Worm (Caenorhabditis elegans): ENCODE data around the gene bus-2.

The bus-2 gene

ce11 chrIV:1708426-1708826 lies 8.7 kb downstream of the bus-2 start:
- TF ChIP-seq Y53F4B.3 (GFP tag; IDR thresholded peaks at IDR 0.05): no peak
- TF ChIP-seq rpc-1 (optimal IDR thresholded peaks at IDR 0.05): no peak
- TF ChIP-seq rpc-1 (tag; optimal IDR thresholded peaks at IDR 0.05): no peak
- no peak for TF ChIP-seq ceh-58 (GFP tag; IDR thresholded peaks at IDR 0.05)
- TF ChIP-seq sdz-38 (tag; optimal IDR thresholded peaks at IDR 0.05): no peak
- TF ChIP-seq rcor-1 (GFP tag; IDR thresholded peaks at IDR 0.05): no peak; the same call in 1 of the 2 replicates
- peak; percentile 51; the same call in 1 of the 2 replicates for TF ChIP-seq attf-6 (GFP tag; IDR thresholded peaks at IDR 0.05)
- no peak for TF ChIP-seq nhr-90 (tag; optimal IDR thresholded peaks at IDR 0.05)
- TF ChIP-seq C06A6.2 (GFP tag; conservative IDR thresholded peaks at IDR 0.05): no peak
- TF ChIP-seq F10E7.11 (tag; optimal IDR thresholded peaks at IDR 0.05): peak; percentile 15
- TF ChIP-seq F52B5.7 (tag; optimal IDR thresholded peaks at IDR 0.05): peak; percentile 52
- no peak for TF ChIP-seq F22D6.2 (tag; optimal IDR thresholded peaks at IDR 0.05)
- TF ChIP-seq aptf-3 (GFP tag; IDR thresholded peaks at IDR 0.05): 0 out of 2 replicates have a peak, but pooled peaks have one; percentile 16
- TF ChIP-seq lag-1 (GFP tag; IDR thresholded peaks at IDR 0.05): 0 out of 2 replicates have a peak, but pooled peaks have one; percentile 39
- TF ChIP-seq tbp1 (GFP tag; optimal IDR thresholded peaks at IDR 0.05): peak; percentile 50
- TF ChIP-seq unc-130 (GFP tag; optimal IDR thresholded peaks at IDR 0.05): peak; percentile 20
- no peak for TF ChIP-seq B0261.1 (tag; optimal IDR thresholded peaks at IDR 0.05)
- no peak for TF ChIP-seq lsy-27 (tag; optimal IDR thresholded peaks at IDR 0.05; ENCODE audit: borderline replicate concordance, insufficient read depth)
- TF ChIP-seq ccch-3 (GFP tag; optimal IDR thresholded peaks at IDR 0.05): no peak
- TF ChIP-seq Y95B8A.8 (GFP tag; IDR thresholded peaks at IDR 0.05): peak; percentile 61; the same call in 1 of the 2 replicates
- TF ChIP-seq cebp-2 (GFP tag; IDR thresholded peaks at IDR 0.05): no peak
- TF ChIP-seq F49E8.2 (tag; optimal IDR thresholded peaks at IDR 0.05; ENCODE audit: insufficient read depth): peak; percentile 81
- TF ChIP-seq dox-1 (GFP tag; IDR thresholded peaks at IDR 0.05): no peak
- TF ChIP-seq lir-1 (GFP tag; conservative IDR thresholded peaks at IDR 0.05): no peak
- peak; percentile 67 for TF ChIP-seq hsf-1 (GFP tag; IDR thresholded peaks at IDR 0.05)
- TF ChIP-seq madf-6 (GFP tag; IDR thresholded peaks at IDR 0.05): peak; percentile 54
- TF ChIP-seq Y79H2A.3 (GFP tag; conservative IDR thresholded peaks at IDR 0.05): peak; percentile 87
- no peak for TF ChIP-seq zim-3 (tag; optimal IDR thresholded peaks at IDR 0.05)
- TF ChIP-seq ZK185.1 (tag; optimal IDR thresholded peaks at IDR 0.05; ENCODE audit: poor library complexity, severe bottlenecking): no peak
- TF ChIP-seq tlf-1 (GFP tag; optimal IDR thresholded peaks at IDR 0.05): peak; percentile 14
- TF ChIP-seq ztf-18 (tag; optimal IDR thresholded peaks at IDR 0.05): no peak
- TF ChIP-seq snpc-3.4 (tag; optimal IDR thresholded peaks at IDR 0.05): peak; percentile 15
- TF ChIP-seq F23B12.7 (tag; optimal IDR thresholded peaks at IDR 0.05; ENCODE audit: insufficient read depth): no peak
- TF ChIP-seq cebp-1 (GFP tag; IDR thresholded peaks at IDR 0.05): no peak
- TF ChIP-seq cebp-1 (tag; optimal IDR thresholded peaks at IDR 0.05): peak; percentile 48
- TF ChIP-seq sptf-2 (GFP tag; optimal IDR thresholded peaks at IDR 0.05): no peak
- TF ChIP-seq pbrm-1 (GFP tag; IDR thresholded peaks at IDR 0.05): 0 out of 2 replicates have a peak, but pooled peaks have one; percentile 6
- no peak for TF ChIP-seq zfh-2 (GFP tag; conservative IDR thresholded peaks at IDR 0.05)
- TF ChIP-seq egl-44 (GFP tag; IDR thresholded peaks at IDR 0.05): 0 out of 2 replicates have a peak, but pooled peaks have one; percentile 9
- peak; percentile 5 for TF ChIP-seq lin-40 (tag; optimal IDR thresholded peaks at IDR 0.05)
- TF ChIP-seq nfyb-1 (GFP tag; IDR thresholded peaks at IDR 0.05): peak; percentile 61; the same call in 1 of the 2 replicates
- TF ChIP-seq F33H1.4 (GFP tag; IDR thresholded peaks at IDR 0.05): peak; percentile 40
- TF ChIP-seq athp-1 (tag; optimal IDR thresholded peaks at IDR 0.05): peak; percentile 60
- TF ChIP-seq hmg-20 (GFP tag; IDR thresholded peaks at IDR 0.05): 0 out of 2 replicates have a peak, but pooled peaks have one; percentile 36
- TF ChIP-seq K12H6.12 (tag; optimal IDR thresholded peaks at IDR 0.05): no peak
- no peak for TF ChIP-seq madf-10 (tag; optimal IDR thresholded peaks at IDR 0.05)
- peak; percentile 2 for TF ChIP-seq efl-1 (GFP tag; optimal IDR thresholded peaks at IDR 0.05)
- no peak for TF ChIP-seq T26A5.8 (tag; optimal IDR thresholded peaks at IDR 0.05)
- peak; percentile 40 for TF ChIP-seq hmg-1.2 (GFP tag; IDR thresholded peaks at IDR 0.05)

All from whole organism, young adult.